Worm (Caenorhabditis elegans): Measurements from ENCODE around the gene dmsr-10.

- TF ChIP-seq W03F9.2 (tag; optimal IDR thresholded peaks at IDR 0.05) (no peak), him-1 (tag; optimal IDR thresholded peaks at IDR 0.05) (no peak)
Measured at ce11 chrV:6762361-6762760, 39.4 kb downstream of the dmsr-10 start, which contains the start of gene T25F10.4.
